Worm (Caenorhabditis elegans) whole organism, L3 larva: ENCODE measurements around the gene Y111B2A.21.

Experiments used
- ama-1 ChIP-seq: fragments of 150-350 bp; optimal IDR thresholded peaks from 2 replicates; lab custom pipeline; 2018
- nhr-237 ChIP-seq: fragments of 150-350 bp; optimal IDR thresholded peaks from 2 replicates; lab custom pipeline; 2014; ENCODE audit warnings: missing biosample characterization, missing genetic modification characterization
- nhr-25 ChIP-seq: sonication (generic microtip); optimal IDR thresholded peaks from 2 replicates; lab custom pipeline; 2017; ENCODE audit warnings: missing biosample characterization, missing genetic modification characterization
- tbx-2 ChIP-seq: sonication (generic microtip); optimal IDR thresholded peaks from 2 replicates; lab custom pipeline; 2016; ENCODE audit warnings: mild to moderate bottlenecking, missing genetic modification characterization, missing compliant biosample characterization
- zag-1 ChIP-seq: fragments of 150-350 bp; optimal IDR thresholded peaks from 2 replicates; lab custom pipeline; 2014; ENCODE audit warnings: missing biosample characterization, missing genetic modification characterization

- TF ChIP-seq zag-1 (tag; lab: Kevin White, UChicago) (no peak), nhr-237 (no peak), ama-1 (lab: Kevin White, UChicago) (no peak), tbx-2 (no peak), nhr-25 (tag; lab: Kevin White, UChicago) (no peak)
Measured at ce11 chrIII:12785427-12785826, 39.2 kb downstream of the Y111B2A.21 start.
